Worm (Caenorhabditis elegans) whole organism, young adult: ENCODE results near the gene dnj-15.

ENCODE experiments used
- B0019.2 ChIP-seq: fragments of 200-800 bp; sonication (Bioruptor generic); conservative IDR thresholded peaks from 2 replicates; pipeline ENCODE4 v1.3.6; 2022; ENCODE audit warnings: missing genetic modification reagents, missing genetic modification characterization, missing compliant biosample characterization
- D2030.7 ChIP-seq: fragments of 200-800 bp; sonication (Bioruptor generic); IDR thresholded peaks from 2 replicates; pipeline ENCODE4 v1.3.6; 2022; ENCODE audit warnings: missing genetic modification reagents, missing genetic modification characterization, missing compliant biosample characterization
- F37B4.10 ChIP-seq: fragments of 200-800 bp; sonication (Bioruptor generic); IDR thresholded peaks from 2 replicates; pipeline ENCODE4 v1.3.6; 2022; ENCODE audit warnings: missing genetic modification characterization, missing compliant biosample characterization
- F39B2.1 ChIP-seq: fragments of 200-800 bp; sonication (Bioruptor generic); IDR thresholded peaks from 2 replicates; pipeline ENCODE4 v1.3.6; 2022; ENCODE audit warnings: missing genetic modification reagents, missing genetic modification characterization, missing compliant biosample characterization
- F49E8.2 ChIP-seq: sonication (generic microtip); optimal IDR thresholded peaks from 3 replicates; lab custom pipeline; 2017; ENCODE audit warnings: missing genetic modification characterization, mild to moderate bottlenecking, missing compliant biosample characterization, antibody characterized with exemption, moderate library complexity; ENCODE audit not compliant: insufficient read depth
- F52B5.7 ChIP-seq: sonication (generic microtip); optimal IDR thresholded peaks from 2 replicates; lab custom pipeline; 2016; ENCODE audit warnings: mild to moderate bottlenecking, missing genetic modification characterization, missing compliant biosample characterization
- T07F8.4 ChIP-seq: sonication (generic microtip); optimal IDR thresholded peaks from 2 replicates; lab custom pipeline; 2016; ENCODE audit warnings: mild to moderate bottlenecking, missing genetic modification characterization, moderate library complexity, missing compliant biosample characterization
- Y79H2A.3 ChIP-seq: fragments of 200-800 bp; sonication (Bioruptor generic); conservative IDR thresholded peaks from 2 replicates; pipeline ENCODE4 v1.3.6; 2022; ENCODE audit warnings: missing genetic modification reagents, missing genetic modification characterization, missing compliant biosample characterization
- attf-3 ChIP-seq: fragments of 200-800 bp; sonication (Bioruptor generic); conservative IDR thresholded peaks from 2 replicates; pipeline ENCODE4 v1.3.6; 2022; ENCODE audit warnings: missing genetic modification reagents, missing genetic modification characterization, missing compliant biosample characterization
- bed-2 ChIP-seq: fragments of 200-800 bp; sonication (Bioruptor generic); IDR thresholded peaks from 2 replicates; pipeline ENCODE4 v1.3.6; 2022; ENCODE audit warnings: missing genetic modification reagents, missing genetic modification characterization, missing compliant biosample characterization
- die-1 ChIP-seq: sonication (generic microtip); optimal IDR thresholded peaks from 2 replicates; lab custom pipeline; 2016; ENCODE audit warnings: missing genotype, mild to moderate bottlenecking, missing genetic modification characterization, missing compliant biosample characterization
- dox-1 ChIP-seq: fragments of 200-800 bp; sonication (Bioruptor generic); IDR thresholded peaks from 2 replicates; pipeline ENCODE4 v1.3.6; 2022; ENCODE audit warnings: missing genetic modification reagents, missing genetic modification characterization, missing compliant biosample characterization
- dpl-1 ChIP-seq: fragments of 150-350 bp; optimal IDR thresholded peaks from 2 replicates; lab custom pipeline; 2014; ENCODE audit warnings: missing biosample characterization, missing genetic modification reagents, missing genetic modification characterization
- efl-1 ChIP-seq: fragments of 150-350 bp; optimal IDR thresholded peaks from 2 replicates; lab custom pipeline; 2014; ENCODE audit warnings: missing biosample characterization, missing genetic modification reagents, missing genetic modification characterization
- ets-4 ChIP-seq: fragments of 200-800 bp; sonication (Bioruptor generic); optimal IDR thresholded peaks from 2 replicates; lab custom pipeline; 2018; ENCODE audit warnings: mild to moderate bottlenecking, missing genetic modification characterization, missing compliant biosample characterization
- hmg-20 ChIP-seq: fragments of 200-800 bp; sonication (Bioruptor generic); IDR thresholded peaks from 2 replicates; pipeline ENCODE4 v1.3.6; 2022; ENCODE audit warnings: missing genetic modification reagents, missing genetic modification characterization, missing compliant biosample characterization
- hrde-1 ChIP-seq: sonication (generic microtip); optimal IDR thresholded peaks from 2 replicates; lab custom pipeline; 2016; ENCODE audit warnings: missing genetic modification characterization, mild to moderate bottlenecking, missing compliant biosample characterization, moderate library complexity, missing genotype, missing genetic modification reagents, borderline replicate concordance
- let-526 ChIP-seq: fragments of 200-800 bp; sonication (Bioruptor generic); IDR thresholded peaks from 2 replicates; pipeline ENCODE4 v1.3.6; 2022; ENCODE audit warnings: missing genetic modification reagents, missing genetic modification characterization, missing compliant biosample characterization
- lin-54 ChIP-seq: fragments of 200-800 bp; sonication (Bioruptor generic); optimal IDR thresholded peaks from 2 replicates; lab custom pipeline; 2018; ENCODE audit warnings: mild to moderate bottlenecking, missing genetic modification characterization, missing compliant biosample characterization
- lsl-1 ChIP-seq: fragments of 200-800 bp; sonication (Bioruptor generic); optimal IDR thresholded peaks from 2 replicates; lab custom pipeline; 2018; ENCODE audit warnings: mild to moderate bottlenecking, missing genetic modification characterization, moderate library complexity, missing compliant biosample characterization
- lsy-27 ChIP-seq: sonication (generic microtip); optimal IDR thresholded peaks from 2 replicates; lab custom pipeline; 2017; ENCODE audit warnings: missing genetic modification characterization, mild to moderate bottlenecking, missing compliant biosample characterization, antibody characterized with exemption, missing genotype, borderline replicate concordance; ENCODE audit not compliant: insufficient read depth
- madf-3 ChIP-seq: fragments of 200-800 bp; sonication (Bioruptor generic); IDR thresholded peaks from 2 replicates; pipeline ENCODE4 v1.3.6; 2022; ENCODE audit warnings: missing genetic modification reagents, missing genetic modification characterization, missing compliant biosample characterization
- madf-6 ChIP-seq: fragments of 200-800 bp; sonication (Bioruptor generic); IDR thresholded peaks from 2 replicates; pipeline ENCODE4 v1.3.6; 2022; ENCODE audit warnings: missing genetic modification reagents, missing genetic modification characterization, missing compliant biosample characterization
- mcd-1 ChIP-seq: fragments of 200-800 bp; sonication (Bioruptor generic); IDR thresholded peaks from 2 replicates; pipeline ENCODE4 v1.3.6; 2022; ENCODE audit warnings: missing genetic modification reagents, missing genetic modification characterization, missing compliant biosample characterization
- mel-28 ChIP-seq: sonication (generic microtip); optimal IDR thresholded peaks from 2 replicates; lab custom pipeline; 2016; ENCODE audit warnings: borderline replicate concordance, mild to moderate bottlenecking, missing genetic modification characterization, missing compliant biosample characterization
- nhr-27 ChIP-seq: fragments of 200-800 bp; sonication (Bioruptor generic); optimal IDR thresholded peaks from 2 replicates; lab custom pipeline; 2018; ENCODE audit warnings: mild to moderate bottlenecking, missing genetic modification characterization, moderate library complexity, missing compliant biosample characterization
- nhr-90 ChIP-seq: sonication (generic microtip); optimal IDR thresholded peaks from 2 replicates; lab custom pipeline; 2016; ENCODE audit warnings: missing genotype, mild to moderate bottlenecking, missing genetic modification characterization, missing compliant biosample characterization
- pha-4 ChIP-seq: fragments of 150-350 bp; sonication (generic microtip); optimal IDR thresholded peaks from 2 replicates; lab custom pipeline; 2014; ENCODE audit warnings: missing biosample characterization, missing genetic modification reagents, missing genetic modification characterization
- rec-8 ChIP-seq, 2 experiments: sonication (generic microtip); optimal IDR thresholded peaks; 2 replicates each; lab custom pipeline; 2016; ENCODE audit warnings: mild to moderate bottlenecking in 2 of 2, missing genetic modification characterization in 2 of 2, missing genetic modification reagents in 2 of 2, missing genotype in 2 of 2, missing biosample characterization in 1 of 2, missing compliant biosample characterization in 1 of 2, moderate library complexity in 1 of 2
- snpc-4 ChIP-seq, 5 experiments: fragments of 150-350 bp in 1 of 5; sonication (generic microtip) in 4 of 5; optimal IDR thresholded peaks; 2 replicates each; lab custom pipeline; 2014 to 2018; ENCODE audit warnings: missing genetic modification characterization in 5 of 5, missing biosample characterization in 3 of 5, antibody characterized with exemption in 2 of 5, mild to moderate bottlenecking in 2 of 5, missing compliant biosample characterization in 2 of 5, missing genotype in 2 of 5, moderate library complexity in 2 of 5, missing genetic modification reagents in 1 of 5
- sptf-2 ChIP-seq: fragments of 200-800 bp; sonication (Bioruptor generic); optimal IDR thresholded peaks from 2 replicates; lab custom pipeline; 2018; ENCODE audit warnings: mild to moderate bottlenecking, missing genetic modification characterization, missing compliant biosample characterization
- tbp1 ChIP-seq: fragments of 200-800 bp; sonication (Bioruptor generic); optimal IDR thresholded peaks from 2 replicates; lab custom pipeline; 2018; ENCODE audit warnings: mild to moderate bottlenecking, missing genetic modification characterization, missing compliant biosample characterization
- unc-62 ChIP-seq: fragments of 150-350 bp; optimal IDR thresholded peaks from 2 replicates; lab custom pipeline; 2014; ENCODE audit warnings: missing biosample characterization, missing genetic modification reagents, missing genetic modification characterization
- xnd-1 ChIP-seq: sonication (generic microtip); optimal IDR thresholded peaks from 2 replicates; lab custom pipeline; 2016; ENCODE audit warnings: missing genotype, missing genetic modification reagents, missing genetic modification characterization, missing compliant biosample characterization
- zfh-2 ChIP-seq: fragments of 200-800 bp; sonication (Bioruptor generic); conservative IDR thresholded peaks from 2 replicates; pipeline ENCODE4 v1.3.6; 2022; ENCODE audit warnings: missing genetic modification reagents, missing genetic modification characterization, missing compliant biosample characterization
- ztf-6 ChIP-seq: fragments of 200-800 bp; sonication (Bioruptor generic); IDR thresholded peaks from 2 replicates; pipeline ENCODE4 v1.3.6; 2022; ENCODE audit warnings: missing genetic modification reagents, missing genetic modification characterization, missing compliant biosample characterization

Gene dnj-15

DNA sequence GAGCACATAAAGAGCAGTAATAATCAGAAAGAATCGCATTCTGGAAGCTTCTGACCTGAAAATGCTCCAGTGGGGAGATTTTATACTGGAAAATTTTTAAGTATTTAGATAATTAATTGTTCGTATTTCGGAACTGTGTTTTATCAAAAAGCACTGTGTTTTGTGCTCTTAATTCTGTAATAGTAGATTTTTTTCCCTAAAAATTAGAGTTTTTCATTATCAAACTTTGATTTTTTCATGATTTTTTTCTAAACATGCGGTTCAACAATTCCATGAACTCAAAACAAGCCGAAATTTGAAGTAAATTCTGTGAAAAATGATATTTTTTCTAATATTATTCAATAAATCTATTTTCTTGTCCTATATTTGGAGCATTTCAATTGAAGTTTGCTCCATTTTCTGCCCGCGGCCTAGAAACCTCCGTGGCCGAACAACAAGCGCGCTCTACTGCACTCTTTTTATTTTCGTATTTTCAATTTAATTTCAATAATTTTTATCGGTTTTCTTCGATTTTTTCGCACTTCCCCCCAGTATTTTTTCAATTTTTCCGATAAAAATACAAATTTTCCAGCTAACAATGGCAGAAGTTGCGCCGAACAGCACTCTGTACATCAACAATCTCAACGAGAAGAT is 4.5 kb upstream of the dnj-15 start, which contains the start of the genes K08D10.13 and rnp-2 (continued):
- TF ChIP-seq ztf-6 (GFP tag; lab: Robert Waterston, UW) (no peak), Y79H2A.3 (GFP tag; lab: Robert Waterston, UW) (no peak)

DNA sequence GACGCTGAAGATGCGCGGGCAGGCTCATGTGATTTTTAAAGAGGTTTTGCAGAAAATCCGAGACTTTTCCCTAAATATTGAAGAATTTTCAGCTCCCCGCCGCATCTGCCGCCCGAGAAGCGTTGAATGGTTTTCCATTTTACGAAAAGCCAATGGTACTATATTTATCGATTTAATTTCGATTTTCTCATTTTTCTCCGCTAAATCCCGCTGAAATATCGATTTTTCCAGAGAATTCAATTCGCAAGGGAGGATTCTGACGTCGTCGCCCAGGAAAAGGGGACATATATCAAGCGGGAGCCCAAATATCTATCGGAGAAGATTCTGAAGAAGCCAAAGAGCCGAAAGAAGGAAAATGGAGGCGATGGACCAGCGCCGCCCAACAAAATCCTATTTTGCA is 3.9 kb upstream of the dnj-15 start:
- TF ChIP-seq F37B4.10 (GFP tag; lab: Robert Waterston, UW) (no peak), T07F8.4 (tag; lab: Kevin White, UChicago) (no peak), hrde-1 (no peak), ets-4 (GFP tag; lab: Kevin White, UChicago) (no peak), die-1 (tag; lab: Kevin White, UChicago) (no peak), let-526 (GFP tag; lab: Robert Waterston, UW) (no peak), bed-2 (no peak), zfh-2 (GFP tag; lab: Robert Waterston, UW) (no peak), snpc-4 (GFP tag; optimal IDR thresholded peaks at IDR 0.05; lab: Kevin White, UChicago) (no peak), snpc-4 (tag; optimal IDR thresholded peaks at IDR 0.05; lab: Kevin White, UChicago) (no peak), sptf-2 (no peak), xnd-1 (no peak), rec-8 (tag; optimal IDR thresholded peaks at IDR 0.05; lab: Kevin White, UChicago) (no peak), nhr-90 (tag; lab: Kevin White, UChicago) (no peak), F39B2.1 (GFP tag; lab: Robert Waterston, UW) (no peak)

DNA sequence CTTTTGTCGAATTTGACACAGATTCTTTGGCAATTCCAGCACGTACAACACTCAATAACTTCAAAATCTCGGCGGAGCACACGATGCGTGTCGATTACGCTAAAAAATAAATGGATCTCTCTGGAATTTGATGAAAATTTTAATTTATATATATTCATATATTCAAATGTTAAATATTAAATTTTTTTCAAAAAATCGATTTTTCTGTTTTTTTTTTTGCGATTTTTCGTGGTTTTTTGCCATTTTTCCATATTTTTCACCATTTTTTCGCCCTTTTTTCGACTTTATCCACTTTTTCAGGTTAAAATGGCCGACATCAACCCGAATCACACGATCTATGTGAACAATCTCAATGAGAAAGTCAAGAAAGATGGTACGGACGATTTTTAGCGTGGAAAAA is 2.4 kb upstream of the dnj-15 start, which contains the start of gene rnp-3:
Gene rnp-3, plus strand, starts transcription at position 301 of the 400 bp plus-strand sequence.
- no peak for TF ChIP-seq tbp1 (GFP tag; lab: Kevin White, UChicago)
- no peak for TF ChIP-seq pha-4
- no peak for TF ChIP-seq hmg-20 (GFP tag; lab: Robert Waterston, UW)
- no peak for TF ChIP-seq mel-28
- TF ChIP-seq F39B2.1 (GFP tag; lab: Robert Waterston, UW): no peak
- no peak for TF ChIP-seq nhr-27 (tag; lab: Kevin White, UChicago)
- no peak for TF ChIP-seq dpl-1
- no peak for TF ChIP-seq lsl-1 (GFP tag; lab: Kevin White, UChicago)
- TF ChIP-seq, all 124 proteins: peak for 0

DNA sequence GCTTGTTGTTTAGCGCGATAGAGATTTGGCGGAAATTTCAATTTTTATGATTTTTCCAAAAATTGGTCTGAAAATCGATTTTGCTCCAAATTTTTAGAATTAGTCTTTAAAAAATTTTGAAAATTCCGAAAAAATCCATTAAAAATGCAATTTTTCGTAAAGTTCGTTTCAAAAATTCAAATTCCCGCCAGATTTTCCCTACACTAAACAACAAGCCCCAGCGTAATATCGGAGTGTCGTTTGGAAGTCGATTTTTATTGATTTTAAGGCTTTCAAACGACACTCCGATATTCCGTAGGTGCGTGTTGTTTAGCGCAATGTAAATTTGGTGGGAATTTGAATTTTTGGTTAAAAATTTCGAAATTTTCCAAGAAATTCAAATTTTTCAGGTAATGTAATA is 471 bp downstream of the dnj-15 start:
- TF ChIP-seq F52B5.7 (tag; lab: Kevin White, UChicago): no peak
- TF ChIP-seq unc-62: no peak
- TF ChIP-seq lin-54 (GFP tag; lab: Kevin White, UChicago): peak; percentile 83
- TF ChIP-seq Y79H2A.3 (GFP tag; lab: Robert Waterston, UW): no peak
- peak; percentile 30; the same call in 1 of the 2 replicates for TF ChIP-seq madf-6 (GFP tag; lab: Robert Waterston, UW)
- TF ChIP-seq lsy-27 (tag; lab: Kevin White, UChicago): no peak
- peak; percentile 50 for TF ChIP-seq F49E8.2 (tag; lab: Kevin White, UChicago)
- TF ChIP-seq efl-1 (GFP tag; lab: Kevin White, UChicago): peak; percentile 32
- 0 out of 2 replicates have a peak, but pooled peaks have one; percentile 12 for TF ChIP-seq mcd-1 (GFP tag; lab: Robert Waterston, UW)
- peak; percentile 90 for TF ChIP-seq attf-3 (GFP tag; lab: Robert Waterston, UW)
- peak; percentile 32; the same call in 1 of the 2 replicates for TF ChIP-seq D2030.7
- TF ChIP-seq B0019.2 (GFP tag; lab: Robert Waterston, UW): no peak
- TF ChIP-seq madf-3 (GFP tag; lab: Robert Waterston, UW): no peak
- 0 out of 2 replicates have a peak, but pooled peaks have one; percentile 36 for TF ChIP-seq dox-1 (GFP tag; lab: Robert Waterston, UW)
- TF ChIP-seq lsl-1 (GFP tag; lab: Kevin White, UChicago): peak; percentile 43
